Fruit fly (Drosophila melanogaster) whole organism, prepupa: ENCODE data around the gene Hem.

Source experiments
- CG16779 ChIP-seq: fragments of 200-800 bp; sonication (Bioruptor generic); optimal IDR thresholded peaks from 3 replicates; lab custom pipeline; 2017; ENCODE audit warnings: missing biosample characterization, mild to moderate bottlenecking, missing genetic modification characterization
- CG6276 ChIP-seq: fragments of 200-800 bp; sonication (Bioruptor generic); optimal IDR thresholded peaks from 2 replicates; lab custom pipeline; 2017; ENCODE audit warnings: missing biosample characterization, mild to moderate bottlenecking, missing genetic modification characterization
- CG6854 ChIP-seq: fragments of 200-800 bp; sonication (Bioruptor generic); optimal IDR thresholded peaks from 2 replicates; lab custom pipeline; 2017; ENCODE audit warnings: missing biosample characterization, mild to moderate bottlenecking, missing genetic modification characterization
- Sox15 ChIP-seq: fragments of 200-800 bp; sonication (Bioruptor generic); optimal IDR thresholded peaks from 3 replicates; lab custom pipeline; 2016; ENCODE audit warnings: missing biosample characterization, missing genetic modification characterization
- dsx ChIP-seq: fragments of 200-800 bp; optimal IDR thresholded peaks from 3 replicates; lab custom pipeline; 2019; ENCODE audit warnings: missing biosample characterization, mild to moderate bottlenecking, missing genetic modification characterization, moderate library complexity; ENCODE audit not compliant: poor library complexity, severe bottlenecking
- eg ChIP-seq: fragments of 200-800 bp; sonication (Bioruptor generic); IDR thresholded peaks from 3 replicates; pipeline ENCODE4 v1.3.6; 2022; ENCODE audit warnings: missing biosample characterization, missing genetic modification characterization
- lz ChIP-seq: fragments of 200-800 bp; sonication (Bioruptor generic); optimal IDR thresholded peaks from 3 replicates; lab custom pipeline; 2016; ENCODE audit warnings: missing biosample characterization, missing genetic modification characterization
- spab ChIP-seq: fragments of 200-800 bp; sonication (Bioruptor generic); optimal IDR thresholded peaks from 2 replicates; lab custom pipeline; 2017; ENCODE audit warnings: missing biosample characterization, mild to moderate bottlenecking, missing genetic modification characterization, missing genetic modification reagents
- ss ChIP-seq, 2 experiments: fragments of 200-800 bp; sonication (Bioruptor generic); optimal IDR thresholded peaks; 2 replicates in 1 of 2; 3 replicates in 1 of 2; lab custom pipeline; 2017 to 2018; ENCODE audit warnings: mild to moderate bottlenecking in 2 of 2, missing biosample characterization in 2 of 2, missing genetic modification characterization in 2 of 2, moderate library complexity in 1 of 2

dm6 chr3L:22242241-22242640, 45.8 kb downstream of the Hem start:
- TF ChIP-seq dsx (GFP tag; lab: Kevin White, UChicago) (no peak), spab (no peak), ss (GFP tag; optimal IDR thresholded peaks at IDR 0.05; lab: Kevin White, UChicago) (no peak), CG6276 (GFP tag; lab: Kevin White, UChicago) (no peak), eg (GFP tag; lab: Robert Waterston, UW) (no peak), CG16779 (no peak), CG6854 (no peak), lz (no peak), Sox15 (no peak)
